Worm (Caenorhabditis elegans): ENCODE data around the gene D1046.4.

The D1046.4 gene

ce11 chrIV:8927093-8927492, 6.6 kb upstream of the D1046.4 start (continued):
- peak; percentile 96 for TF ChIP-seq dmd-4 (tag; optimal IDR thresholded peaks at IDR 0.05; ENCODE audit: borderline replicate concordance)
- TF ChIP-seq elt-2 (tag; optimal IDR thresholded peaks at IDR 0.05) = peak; percentile 97
- peak; percentile 97 for TF ChIP-seq ceh-6 (GFP tag; optimal IDR thresholded peaks at IDR 0.05)
- TF ChIP-seq ceh-31 (tag; optimal IDR thresholded peaks at IDR 0.05) = peak; percentile 89
- TF ChIP-seq ets-4 (tag; optimal IDR thresholded peaks at IDR 0.05) = peak; percentile 78
- TF ChIP-seq hlh-13 (GFP tag; optimal IDR thresholded peaks at IDR 0.05) = peak; percentile 96
- peak; percentile 95 for TF ChIP-seq F13H6.1 (tag; optimal IDR thresholded peaks at IDR 0.05)
- peak; percentile 45 for TF ChIP-seq zip-5 (tag; optimal IDR thresholded peaks at IDR 0.05)
- TF ChIP-seq unc-3 (GFP tag; conservative IDR thresholded peaks at IDR 0.05) = peak; percentile 88
- peak; percentile 91 for TF ChIP-seq unc-3 (tag; optimal IDR thresholded peaks at IDR 0.05)
- peak; percentile 96 for TF ChIP-seq ceh-45 (GFP tag; IDR thresholded peaks at IDR 0.05)
- peak; percentile 78 for TF ChIP-seq npax-4 (tag; optimal IDR thresholded peaks at IDR 0.05)
- peak; percentile 89 for TF ChIP-seq ref-2 (tag; optimal IDR thresholded peaks at IDR 0.05)
- TF ChIP-seq sdc-2 (tag; optimal IDR thresholded peaks at IDR 0.05) = peak; percentile 90
- TF ChIP-seq sox-2 (GFP tag; IDR thresholded peaks at IDR 0.05) = peak; percentile 87; the same call in 1 of the 2 replicates
- peak; percentile 97 for TF ChIP-seq T23F11.4 (GFP tag; optimal IDR thresholded peaks at IDR 0.05)
- TF ChIP-seq fkh-10 (GFP tag; optimal IDR thresholded peaks at IDR 0.05) = peak; percentile 40
- peak; percentile 93 for TF ChIP-seq pqm-1 (tag; optimal IDR thresholded peaks at IDR 0.05)
- TF ChIP-seq unc-55 (GFP tag; optimal IDR thresholded peaks at IDR 0.05) = peak; percentile 75
- peak; percentile 89 for TF ChIP-seq tbx-2 (tag; optimal IDR thresholded peaks at IDR 0.05)
- TF ChIP-seq pax-1 (tag; optimal IDR thresholded peaks at IDR 0.05) = no peak
- peak; percentile 29 for TF ChIP-seq pros-1 (tag; optimal IDR thresholded peaks at IDR 0.05)
- TF ChIP-seq hlh-8 (tag; optimal IDR thresholded peaks at IDR 0.05) = peak; percentile 73
- peak; percentile 89 for TF ChIP-seq mec-3 (tag; optimal IDR thresholded peaks at IDR 0.05; ENCODE audit: borderline replicate concordance)
- TF ChIP-seq dve-1 (tag; optimal IDR thresholded peaks at IDR 0.05) = peak; percentile 74
- peak; percentile 77 for TF ChIP-seq ceh-30 (tag; optimal IDR thresholded peaks at IDR 0.05)
- peak; percentile 94 for TF ChIP-seq ceh-34 (tag; optimal IDR thresholded peaks at IDR 0.05)
- peak; percentile 90 for TF ChIP-seq eyg-1 (tag; optimal IDR thresholded peaks at IDR 0.05)
- TF ChIP-seq syd-9 (tag; optimal IDR thresholded peaks at IDR 0.05) = peak; percentile 91
- peak; percentile 69 for TF ChIP-seq tbx-7 (tag; optimal IDR thresholded peaks at IDR 0.05)
- TF ChIP-seq rnt-1 (tag; optimal IDR thresholded peaks at IDR 0.05) = peak; percentile 86
- TF ChIP-seq ceh-14 (tag; optimal IDR thresholded peaks at IDR 0.05) = peak; percentile 93
- peak; percentile 99 for TF ChIP-seq hlh-6 (tag; optimal IDR thresholded peaks at IDR 0.05)
- TF ChIP-seq ceh-9 (tag; optimal IDR thresholded peaks at IDR 0.05) = peak; percentile 71
- TF ChIP-seq ceh-18 (tag; optimal IDR thresholded peaks at IDR 0.05) = peak; percentile 92
- TF ChIP-seq hlh-30 (tag; optimal IDR thresholded peaks at IDR 0.05; ENCODE audit: insufficient read depth) = peak; percentile 94
- no peak for TF ChIP-seq ceh-22 (tag; optimal IDR thresholded peaks at IDR 0.05)
- TF ChIP-seq C38D4.7 (GFP tag; optimal IDR thresholded peaks at IDR 0.05) = peak; percentile 96
- peak; percentile 90 for TF ChIP-seq pha-2 (tag; optimal IDR thresholded peaks at IDR 0.05)
- peak; percentile 87 for TF ChIP-seq fax-1 (tag; optimal IDR thresholded peaks at IDR 0.05)
- peak; percentile 81 for TF ChIP-seq K09A11.1 (tag; optimal IDR thresholded peaks at IDR 0.05; ENCODE audit: insufficient read depth)
- TF ChIP-seq elt-4 (tag; optimal IDR thresholded peaks at IDR 0.05) = no peak
- TF ChIP-seq nhr-232 (tag; optimal IDR thresholded peaks at IDR 0.05) = peak; percentile 94

DNA sequence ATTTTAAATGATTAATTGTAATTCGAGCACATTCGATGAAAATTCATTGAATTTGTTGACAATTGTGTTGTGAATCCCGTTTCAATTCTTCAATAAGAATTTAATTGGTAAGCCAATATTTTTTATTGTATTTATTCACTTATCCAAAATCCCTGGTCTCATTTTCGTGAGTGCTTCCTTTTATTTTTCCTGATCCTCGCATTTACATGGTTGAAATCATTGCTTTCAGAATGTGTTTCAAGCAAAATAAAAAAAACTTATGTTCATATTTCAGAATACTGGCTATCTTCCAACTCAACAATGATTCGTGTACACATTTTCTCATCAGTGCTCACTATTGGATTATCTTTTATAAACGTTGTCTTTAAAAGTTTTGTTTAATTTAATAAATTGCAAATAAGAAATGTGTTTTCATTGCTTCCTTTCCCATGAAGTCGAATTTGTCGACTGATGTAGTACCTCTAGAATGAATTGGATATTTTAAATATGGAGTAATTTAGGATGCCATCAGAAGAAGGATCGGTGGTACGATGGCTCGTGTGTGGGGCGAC, 3.7 kb upstream of the D1046.4 start, which contains the start of the genes D1046.18 and slc-25A26:
Gene D1046.18, plus strand, starts transcription at position 301 of the 551 bp plus-strand sequence.
Gene slc-25A26, plus strand, starts transcription at position 501 of the 551 bp plus-strand sequence.
- TF ChIP-seq sox-4 (tag; optimal IDR thresholded peaks at IDR 0.05) (no peak), ets-4 (tag; optimal IDR thresholded peaks at IDR 0.05) (no peak), fkh-10 (GFP tag; optimal IDR thresholded peaks at IDR 0.05) (no peak), elt-4 (tag; optimal IDR thresholded peaks at IDR 0.05) (no peak), ama-1 (optimal IDR thresholded peaks at IDR 0.05) (no peak), Y22D7AL.16 (tag; optimal IDR thresholded peaks at IDR 0.05) (no peak), ceh-2 (tag; optimal IDR thresholded peaks at IDR 0.05) (no peak), ahr-1 (tag; optimal IDR thresholded peaks at IDR 0.05) (no peak), ceh-9 (tag; optimal IDR thresholded peaks at IDR 0.05) (no peak), dmd-4 (tag; optimal IDR thresholded peaks at IDR 0.05; ENCODE audit: borderline replicate concordance) (no peak), unc-42 (tag; optimal IDR thresholded peaks at IDR 0.05) (no peak), lim-6 (tag; optimal IDR thresholded peaks at IDR 0.05) (no peak), F13H6.1 (tag; optimal IDR thresholded peaks at IDR 0.05) (no peak), fax-1 (tag; optimal IDR thresholded peaks at IDR 0.05) (no peak), syd-9 (tag; optimal IDR thresholded peaks at IDR 0.05) (no peak), zip-5 (tag; optimal IDR thresholded peaks at IDR 0.05) (no peak), K02D7.2 (tag; optimal IDR thresholded peaks at IDR 0.05) (no peak), ceh-48 (tag; optimal IDR thresholded peaks at IDR 0.05) (no peak)
